Worm (Caenorhabditis elegans): ENCODE results near the gene idpp-14.

DNA sequence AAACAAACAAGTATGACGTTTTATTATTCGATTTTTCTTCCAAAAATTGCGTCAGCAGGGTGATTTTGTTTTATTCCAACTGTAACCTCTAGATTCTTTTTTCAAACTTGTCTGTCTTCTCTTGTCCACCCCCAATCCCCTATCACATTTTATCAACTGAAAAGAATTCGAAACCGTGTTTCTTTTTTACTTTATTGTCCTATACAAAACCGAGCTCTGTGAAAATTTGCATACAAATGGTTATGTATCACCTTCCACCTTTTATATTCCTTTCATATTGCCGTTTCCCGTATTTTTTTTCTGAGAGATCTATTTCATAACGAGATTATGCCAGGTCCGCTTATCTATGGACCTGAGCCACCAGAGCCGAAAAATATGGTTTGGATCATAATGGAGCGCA lies 26.9 kb upstream of the idpp-14 start, which contains the start of gene T27A8.7:
- TF ChIP-seq ceh-13 (GFP tag; optimal IDR thresholded peaks at IDR 0.05), result no peak
- no peak for TF ChIP-seq F13C5.2 (tag; optimal IDR thresholded peaks at IDR 0.05)
- TF ChIP-seq ama-1 (optimal IDR thresholded peaks at IDR 0.05), result no peak
